Worm (Caenorhabditis elegans) whole organism, young adult: ENCODE results near the gene W01D2.1.

Experiments
- F22D6.2 ChIP-seq: sonication (generic microtip); optimal IDR thresholded peaks from 2 replicates; lab custom pipeline; 2016; ENCODE audit warnings: mild to moderate bottlenecking, missing genetic modification characterization, missing compliant biosample characterization
- F33H1.4 ChIP-seq: fragments of 200-800 bp; sonication (Bioruptor generic); IDR thresholded peaks from 2 replicates; pipeline ENCODE4 v1.3.6; 2022; ENCODE audit warnings: missing genetic modification reagents, missing genetic modification characterization, missing compliant biosample characterization
- F52B5.7 ChIP-seq: sonication (generic microtip); optimal IDR thresholded peaks from 2 replicates; lab custom pipeline; 2016; ENCODE audit warnings: mild to moderate bottlenecking, missing genetic modification characterization, missing compliant biosample characterization
- K11D2.4 ChIP-seq: fragments of 200-800 bp; sonication (Bioruptor generic); IDR thresholded peaks from 2 replicates; pipeline ENCODE4 v1.3.6; 2022; ENCODE audit warnings: missing genetic modification reagents, missing genetic modification characterization, missing compliant biosample characterization
- Y79H2A.3 ChIP-seq: fragments of 200-800 bp; sonication (Bioruptor generic); conservative IDR thresholded peaks from 2 replicates; pipeline ENCODE4 v1.3.6; 2022; ENCODE audit warnings: missing genetic modification reagents, missing genetic modification characterization, missing compliant biosample characterization
- ZK185.1 ChIP-seq: sonication (generic microtip); optimal IDR thresholded peaks from 2 replicates; lab custom pipeline; 2016; ENCODE audit warnings: mild to moderate bottlenecking, missing genetic modification characterization, missing compliant biosample characterization; ENCODE audit not compliant: poor library complexity, severe bottlenecking
- athp-1 ChIP-seq: sonication (generic microtip); optimal IDR thresholded peaks from 2 replicates; lab custom pipeline; 2017; ENCODE audit warnings: mild to moderate bottlenecking, missing genetic modification characterization, missing compliant biosample characterization
- attf-5 ChIP-seq: fragments of 200-800 bp; sonication (Bioruptor generic); optimal IDR thresholded peaks from 2 replicates; lab custom pipeline; 2018; ENCODE audit warnings: mild to moderate bottlenecking, missing genetic modification characterization, missing compliant biosample characterization
- cebp-1 ChIP-seq, 2 experiments: fragments of 200-800 bp in 1 of 2; sonication (Bioruptor generic) in 1 of 2; sonication (generic microtip) in 1 of 2; IDR thresholded peaks in 1 of 2; optimal IDR thresholded peaks in 1 of 2; 2 replicates each; pipeline versions ENCODE4 v1.3.6 to Lab custom; 2017 to 2022; ENCODE audit warnings: missing compliant biosample characterization in 2 of 2, missing genetic modification characterization in 2 of 2, mild to moderate bottlenecking in 1 of 2, missing genetic modification reagents in 1 of 2, moderate library complexity in 1 of 2
- cebp-2 ChIP-seq: fragments of 200-800 bp; sonication (Bioruptor generic); IDR thresholded peaks from 2 replicates; pipeline ENCODE4 v1.3.6; 2022; ENCODE audit warnings: missing genetic modification characterization, missing compliant biosample characterization
- ceh-79 ChIP-seq: sonication (generic microtip); optimal IDR thresholded peaks from 2 replicates; lab custom pipeline; 2017; ENCODE audit warnings: mild to moderate bottlenecking, missing genetic modification characterization, missing compliant biosample characterization
- die-1 ChIP-seq: sonication (generic microtip); optimal IDR thresholded peaks from 2 replicates; lab custom pipeline; 2016; ENCODE audit warnings: missing genotype, mild to moderate bottlenecking, missing genetic modification characterization, missing compliant biosample characterization
- dox-1 ChIP-seq: fragments of 200-800 bp; sonication (Bioruptor generic); IDR thresholded peaks from 2 replicates; pipeline ENCODE4 v1.3.6; 2022; ENCODE audit warnings: missing genetic modification reagents, missing genetic modification characterization, missing compliant biosample characterization
- dpl-1 ChIP-seq: fragments of 150-350 bp; optimal IDR thresholded peaks from 2 replicates; lab custom pipeline; 2014; ENCODE audit warnings: missing biosample characterization, missing genetic modification reagents, missing genetic modification characterization
- ets-4 ChIP-seq: fragments of 200-800 bp; sonication (Bioruptor generic); optimal IDR thresholded peaks from 2 replicates; lab custom pipeline; 2018; ENCODE audit warnings: mild to moderate bottlenecking, missing genetic modification characterization, missing compliant biosample characterization
- fkh-3 ChIP-seq: sonication (generic microtip); optimal IDR thresholded peaks from 2 replicates; lab custom pipeline; 2016; ENCODE audit warnings: mild to moderate bottlenecking, missing genetic modification characterization, missing compliant biosample characterization
- gei-17 ChIP-seq: fragments of 200-800 bp; sonication (Bioruptor generic); optimal IDR thresholded peaks from 2 replicates; lab custom pipeline; 2018; ENCODE audit warnings: mild to moderate bottlenecking, missing genetic modification characterization, missing compliant biosample characterization
- him-1 ChIP-seq: sonication (generic microtip); optimal IDR thresholded peaks from 2 replicates; lab custom pipeline; 2016; ENCODE audit warnings: missing genotype, missing genetic modification reagents, missing genetic modification characterization, missing compliant biosample characterization
- hlh-12 ChIP-seq: sonication (generic microtip); optimal IDR thresholded peaks from 2 replicates; lab custom pipeline; 2016; ENCODE audit warnings: missing genetic modification characterization, missing compliant biosample characterization
- hlh-26 ChIP-seq: fragments of 200-800 bp; sonication (Bioruptor generic); conservative IDR thresholded peaks from 2 replicates; pipeline ENCODE4 v1.3.6; 2022; ENCODE audit warnings: missing genetic modification reagents, missing genetic modification characterization, missing compliant biosample characterization
- lag-1 ChIP-seq: fragments of 200-800 bp; sonication (Bioruptor generic); IDR thresholded peaks from 2 replicates; pipeline ENCODE4 v1.3.6; 2022; ENCODE audit warnings: missing genetic modification reagents, missing genetic modification characterization, missing compliant biosample characterization
- lin-35 ChIP-seq, 3 experiments: fragments of 150-350 bp in 2 of 3; sonication (generic microtip) in 1 of 3; optimal IDR thresholded peaks; 2 replicates each; lab custom pipeline; 2014 to 2018; ENCODE audit warnings: missing biosample characterization in 3 of 3, missing genetic modification characterization in 3 of 3, missing genetic modification reagents in 3 of 3
- lin-40 ChIP-seq: sonication (generic microtip); optimal IDR thresholded peaks from 2 replicates; lab custom pipeline; 2016; ENCODE audit warnings: missing genetic modification characterization, mild to moderate bottlenecking, missing compliant biosample characterization, missing genotype, missing genetic modification reagents
- lsl-1 ChIP-seq: fragments of 200-800 bp; sonication (Bioruptor generic); optimal IDR thresholded peaks from 2 replicates; lab custom pipeline; 2018; ENCODE audit warnings: mild to moderate bottlenecking, missing genetic modification characterization, moderate library complexity, missing compliant biosample characterization
- lsy-27 ChIP-seq: sonication (generic microtip); optimal IDR thresholded peaks from 2 replicates; lab custom pipeline; 2017; ENCODE audit warnings: missing genetic modification characterization, mild to moderate bottlenecking, missing compliant biosample characterization, antibody characterized with exemption, missing genotype, borderline replicate concordance; ENCODE audit not compliant: insufficient read depth
- madf-10 ChIP-seq: sonication (generic microtip); optimal IDR thresholded peaks from 2 replicates; lab custom pipeline; 2016; ENCODE audit warnings: mild to moderate bottlenecking, missing genetic modification characterization, missing compliant biosample characterization
- madf-3 ChIP-seq: fragments of 200-800 bp; sonication (Bioruptor generic); IDR thresholded peaks from 2 replicates; pipeline ENCODE4 v1.3.6; 2022; ENCODE audit warnings: missing genetic modification reagents, missing genetic modification characterization, missing compliant biosample characterization
- madf-6 ChIP-seq: fragments of 200-800 bp; sonication (Bioruptor generic); IDR thresholded peaks from 2 replicates; pipeline ENCODE4 v1.3.6; 2022; ENCODE audit warnings: missing genetic modification reagents, missing genetic modification characterization, missing compliant biosample characterization
- madf-8 ChIP-seq: fragments of 200-800 bp; sonication (Bioruptor generic); conservative IDR thresholded peaks from 2 replicates; pipeline ENCODE4 v1.3.6; 2022; ENCODE audit warnings: missing genetic modification reagents, missing genetic modification characterization, missing compliant biosample characterization
- nhr-27 ChIP-seq: fragments of 200-800 bp; sonication (Bioruptor generic); optimal IDR thresholded peaks from 2 replicates; lab custom pipeline; 2018; ENCODE audit warnings: mild to moderate bottlenecking, missing genetic modification characterization, moderate library complexity, missing compliant biosample characterization
- nhr-80 ChIP-seq: sonication (generic microtip); optimal IDR thresholded peaks from 2 replicates; lab custom pipeline; 2016; ENCODE audit warnings: missing genetic modification characterization, missing compliant biosample characterization
- pha-4 ChIP-seq: fragments of 150-350 bp; sonication (generic microtip); optimal IDR thresholded peaks from 2 replicates; lab custom pipeline; 2014; ENCODE audit warnings: missing biosample characterization, missing genetic modification reagents, missing genetic modification characterization
- rcor-1 ChIP-seq: fragments of 200-800 bp; sonication (Bioruptor generic); IDR thresholded peaks from 2 replicates; pipeline ENCODE4 v1.3.6; 2022; ENCODE audit warnings: missing genetic modification reagents, missing genetic modification characterization, missing compliant biosample characterization
- repo-1 ChIP-seq: sonication (generic microtip); optimal IDR thresholded peaks from 2 replicates; lab custom pipeline; 2017; ENCODE audit warnings: mild to moderate bottlenecking, missing genetic modification characterization, missing compliant biosample characterization
- sdz-38 ChIP-seq: sonication (generic microtip); optimal IDR thresholded peaks from 2 replicates; lab custom pipeline; 2016; ENCODE audit warnings: missing genotype, missing genetic modification characterization, missing compliant biosample characterization
- sea-2 ChIP-seq: fragments of 200-800 bp; sonication (Bioruptor generic); IDR thresholded peaks from 2 replicates; pipeline ENCODE4 v1.3.6; 2022; ENCODE audit warnings: missing genetic modification characterization, missing compliant biosample characterization
- snpc-1.3 ChIP-seq: sonication (generic microtip); optimal IDR thresholded peaks from 2 replicates; lab custom pipeline; 2017; ENCODE audit warnings: missing genetic modification characterization, mild to moderate bottlenecking, missing compliant biosample characterization, antibody characterized with exemption, moderate library complexity, missing genotype, missing genetic modification reagents; ENCODE audit not compliant: insufficient read depth
- snpc-3.4 ChIP-seq: sonication (generic microtip); optimal IDR thresholded peaks from 2 replicates; lab custom pipeline; 2017; ENCODE audit warnings: missing genetic modification characterization, mild to moderate bottlenecking, missing compliant biosample characterization, antibody characterized with exemption, moderate library complexity, missing genotype, missing genetic modification reagents
- snpc-4 ChIP-seq, 5 experiments: fragments of 150-350 bp in 1 of 5; sonication (generic microtip) in 4 of 5; optimal IDR thresholded peaks; 2 replicates each; lab custom pipeline; 2014 to 2018; ENCODE audit warnings: missing genetic modification characterization in 5 of 5, missing biosample characterization in 3 of 5, antibody characterized with exemption in 2 of 5, mild to moderate bottlenecking in 2 of 5, missing compliant biosample characterization in 2 of 5, missing genotype in 2 of 5, moderate library complexity in 2 of 5, missing genetic modification reagents in 1 of 5
- somi-1 ChIP-seq: fragments of 200-800 bp; sonication (Bioruptor generic); optimal IDR thresholded peaks from 2 replicates; lab custom pipeline; 2018; ENCODE audit warnings: mild to moderate bottlenecking, missing genetic modification characterization, missing compliant biosample characterization
- sptf-2 ChIP-seq: fragments of 200-800 bp; sonication (Bioruptor generic); optimal IDR thresholded peaks from 2 replicates; lab custom pipeline; 2018; ENCODE audit warnings: mild to moderate bottlenecking, missing genetic modification characterization, missing compliant biosample characterization
- tbp1 ChIP-seq: fragments of 200-800 bp; sonication (Bioruptor generic); optimal IDR thresholded peaks from 2 replicates; lab custom pipeline; 2018; ENCODE audit warnings: mild to moderate bottlenecking, missing genetic modification characterization, missing compliant biosample characterization
- tlf-1 ChIP-seq: fragments of 200-800 bp; sonication (Bioruptor generic); optimal IDR thresholded peaks from 2 replicates; lab custom pipeline; 2018; ENCODE audit warnings: mild to moderate bottlenecking, missing genetic modification characterization, missing compliant biosample characterization
- xnd-1 ChIP-seq: sonication (generic microtip); optimal IDR thresholded peaks from 2 replicates; lab custom pipeline; 2016; ENCODE audit warnings: missing genotype, missing genetic modification reagents, missing genetic modification characterization, missing compliant biosample characterization
- zfh-2 ChIP-seq: fragments of 200-800 bp; sonication (Bioruptor generic); conservative IDR thresholded peaks from 2 replicates; pipeline ENCODE4 v1.3.6; 2022; ENCODE audit warnings: missing genetic modification reagents, missing genetic modification characterization, missing compliant biosample characterization
- ztf-26 ChIP-seq: sonication (generic microtip); optimal IDR thresholded peaks from 2 replicates; lab custom pipeline; 2017; ENCODE audit warnings: missing genetic modification characterization, missing compliant biosample characterization
- ztf-3 ChIP-seq: fragments of 200-800 bp; sonication (Bioruptor generic); optimal IDR thresholded peaks from 2 replicates; lab custom pipeline; 2018; ENCODE audit warnings: mild to moderate bottlenecking, missing genetic modification characterization, missing compliant biosample characterization

W01D2.1 gene

DNA sequence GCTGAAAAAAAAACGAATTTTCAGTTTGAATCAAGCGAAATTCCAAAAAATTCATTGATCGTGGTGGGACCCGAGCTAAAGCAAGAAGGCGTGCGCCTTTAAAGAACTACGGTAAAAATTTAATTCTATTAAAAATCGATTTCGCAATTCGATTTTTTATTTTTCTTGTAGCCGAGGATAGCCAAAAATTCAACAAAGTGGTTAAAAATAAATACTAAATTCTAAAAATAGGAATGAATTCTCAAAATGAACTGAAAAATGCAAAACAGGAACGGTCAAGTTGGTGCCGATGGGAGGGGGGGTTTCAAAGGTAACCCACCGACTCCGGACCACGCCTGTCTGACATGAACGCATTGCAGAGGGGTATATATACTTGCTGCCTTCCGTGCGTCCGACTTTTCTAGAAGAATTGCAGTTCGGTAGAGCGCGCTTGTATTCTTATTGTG is 14.2 kb upstream of the W01D2.1 start (continued):
- TF ChIP-seq die-1 (tag; lab: Kevin White, UChicago) (no peak), fkh-3 (tag; lab: Kevin White, UChicago) (no peak), tlf-1 (no peak), zfh-2 (GFP tag; lab: Robert Waterston, UW) (0 out of 2 replicates have a peak, but pooled peaks have one; percentile 31), dpl-1 (GFP tag; lab: Kevin White, UChicago) (no peak), F52B5.7 (tag; lab: Kevin White, UChicago) (no peak), sea-2 (GFP tag; lab: Robert Waterston, UW) (no peak), K11D2.4 (GFP tag; lab: Robert Waterston, UW) (peak; percentile 37; the same call in 1 of the 2 replicates), dox-1 (GFP tag; lab: Robert Waterston, UW) (peak; percentile 53; the same call in 1 of the 2 replicates), cebp-2 (no peak), snpc-4 (GFP tag; optimal IDR thresholded peaks at IDR 0.05; lab: Kevin White, UChicago) (peak; percentile 95), snpc-4 (tag; optimal IDR thresholded peaks at IDR 0.05; lab: Kevin White, UChicago) (peak; percentile 94 to 98 (median 98)), madf-10 (no peak), ets-4 (GFP tag; lab: Kevin White, UChicago) (no peak), pha-4 (tag; lab: Kevin White, UChicago) (no peak), tbp1 (GFP tag; lab: Kevin White, UChicago) (peak; percentile 78), attf-5 (GFP tag; lab: Kevin White, UChicago) (no peak), madf-6 (GFP tag; lab: Robert Waterston, UW) (peak; percentile 83), lsl-1 (GFP tag; lab: Kevin White, UChicago) (peak; percentile 87), hlh-12 (tag; lab: Kevin White, UChicago) (no peak), somi-1 (GFP tag; lab: Kevin White, UChicago) (no peak), ztf-3 (GFP tag; lab: Kevin White, UChicago) (no peak), madf-3 (GFP tag; lab: Robert Waterston, UW) (0 out of 2 replicates have a peak, but pooled peaks have one; percentile 20), ZK185.1 (tag; lab: Kevin White, UChicago) (peak; percentile 86), him-1 (tag; lab: Kevin White, UChicago) (peak; percentile 49), sdz-38 (no peak), sptf-2 (GFP tag; lab: Kevin White, UChicago) (no peak), repo-1 (tag; lab: Kevin White, UChicago) (no peak), gei-17 (GFP tag; lab: Kevin White, UChicago) (peak; percentile 50), ceh-79 (tag; lab: Kevin White, UChicago) (no peak), nhr-80 (tag; lab: Kevin White, UChicago) (no peak), athp-1 (tag; lab: Kevin White, UChicago) (no peak), madf-8 (GFP tag; lab: Robert Waterston, UW) (peak; percentile 72), xnd-1 (tag; lab: Kevin White, UChicago) (peak; percentile 91), rcor-1 (GFP tag; lab: Robert Waterston, UW) (no peak), lsy-27 (tag; lab: Kevin White, UChicago) (no peak), lag-1 (GFP tag; lab: Robert Waterston, UW) (no peak), snpc-1.3 (tag; lab: Kevin White, UChicago) (no peak), lin-35 (GFP tag; optimal IDR thresholded peaks at IDR 0.05; lab: Kevin White, UChicago) (peak in 1 of 3 experiments; percentile 61), Y79H2A.3 (GFP tag; lab: Robert Waterston, UW) (no peak), ztf-26 (tag; lab: Kevin White, UChicago) (peak; percentile 36), cebp-1 (GFP tag; IDR thresholded peaks at IDR 0.05; lab: Robert Waterston, UW) (peak; percentile 68), cebp-1 (tag; optimal IDR thresholded peaks at IDR 0.05; lab: Kevin White, UChicago) (peak; percentile 85), lin-40 (tag; lab: Kevin White, UChicago) (peak; percentile 69), hlh-26 (no peak), nhr-27 (tag; lab: Kevin White, UChicago) (no peak), F33H1.4 (peak; percentile 88), snpc-3.4 (tag; lab: Kevin White, UChicago) (no peak), F22D6.2 (tag; lab: Kevin White, UChicago) (no peak)
